Worm (Caenorhabditis elegans) whole organism, L4/young adult: Measurements from ENCODE around the gene C03C10.7.

Experiments
- W03F9.2 ChIP-seq: fragments of 150-350 bp; optimal IDR thresholded peaks from 2 replicates; lab custom pipeline; 2014; ENCODE audit warnings: missing biosample characterization, missing genetic modification characterization
- him-1 ChIP-seq: sonication (generic microtip); optimal IDR thresholded peaks from 2 replicates; lab custom pipeline; 2016; ENCODE audit warnings: missing genotype, missing genetic modification reagents, missing genetic modification characterization, missing compliant biosample characterization

DNA sequence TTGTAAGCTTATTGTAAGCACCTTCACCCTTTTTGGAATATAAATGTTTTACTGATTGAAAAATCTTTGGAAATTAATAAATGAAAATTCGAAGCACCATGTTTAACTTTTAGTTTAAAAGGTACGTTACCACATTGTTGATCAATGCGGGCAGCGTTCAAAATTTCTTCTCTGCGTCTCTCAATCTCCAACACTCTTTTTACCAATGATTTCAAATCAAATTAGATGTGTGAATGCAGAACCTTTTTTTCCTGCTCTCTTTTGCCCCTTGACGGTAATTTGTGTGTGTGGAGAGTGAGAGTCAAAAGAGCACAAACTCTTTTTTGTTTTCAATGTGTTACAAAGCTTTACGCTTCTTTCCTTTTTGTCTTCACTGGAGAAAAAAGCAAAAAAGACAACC, 28.1 kb downstream of the C03C10.7 start:
- TF ChIP-seq him-1 (tag; lab: Kevin White, UChicago) (no peak), W03F9.2 (tag; lab: Kevin White, UChicago) (no peak)
